Worm (Caenorhabditis elegans) whole organism, young adult: Measurements from ENCODE around the gene F46B3.7.
A peak's percentile ranks its signal among the peaks of the same experiment; 100 is the strongest.

Experiments
- B0035.1 ChIP-seq: sonication (generic microtip); optimal IDR thresholded peaks from 2 replicates; lab custom pipeline; 2016; ENCODE audit warnings: missing genetic modification characterization, mild to moderate bottlenecking, missing compliant biosample characterization, missing genotype, missing genetic modification reagents
- F23B12.7 ChIP-seq: sonication (generic microtip); optimal IDR thresholded peaks from 2 replicates; lab custom pipeline; 2017; ENCODE audit warnings: missing genetic modification characterization, mild to moderate bottlenecking, missing compliant biosample characterization, antibody characterized with exemption, moderate library complexity; ENCODE audit not compliant: insufficient read depth
- F57C9.4 ChIP-seq: sonication (generic microtip); optimal IDR thresholded peaks from 2 replicates; lab custom pipeline; 2017; ENCODE audit warnings: mild to moderate bottlenecking, missing genetic modification characterization, missing compliant biosample characterization
- T26A5.8 ChIP-seq: sonication (generic microtip); optimal IDR thresholded peaks from 2 replicates; lab custom pipeline; 2016; ENCODE audit warnings: missing genetic modification characterization, missing compliant biosample characterization
- Y56A3A.18 ChIP-seq: fragments of 200-800 bp; sonication (Bioruptor generic); IDR thresholded peaks from 2 replicates; pipeline ENCODE4 v1.3.6; 2022; ENCODE audit warnings: missing genetic modification reagents, missing genetic modification characterization, missing compliant biosample characterization
- Y67H2A.10 ChIP-seq: fragments of 200-800 bp; sonication (Bioruptor generic); conservative IDR thresholded peaks from 2 replicates; pipeline ENCODE4 v1.3.6; 2022; ENCODE audit warnings: missing genetic modification reagents, missing genetic modification characterization, missing compliant biosample characterization
- Y79H2A.3 ChIP-seq: fragments of 200-800 bp; sonication (Bioruptor generic); conservative IDR thresholded peaks from 2 replicates; pipeline ENCODE4 v1.3.6; 2022; ENCODE audit warnings: missing genetic modification reagents, missing genetic modification characterization, missing compliant biosample characterization
- Y95B8A.8 ChIP-seq: fragments of 200-800 bp; sonication (Bioruptor generic); IDR thresholded peaks from 2 replicates; pipeline ENCODE4 v1.3.6; 2022; ENCODE audit warnings: missing genetic modification reagents, missing genetic modification characterization, missing compliant biosample characterization
- ZK185.1 ChIP-seq: sonication (generic microtip); optimal IDR thresholded peaks from 2 replicates; lab custom pipeline; 2016; ENCODE audit warnings: mild to moderate bottlenecking, missing genetic modification characterization, missing compliant biosample characterization; ENCODE audit not compliant: poor library complexity, severe bottlenecking
- akir-1 ChIP-seq: fragments of 200-800 bp; sonication (Bioruptor generic); optimal IDR thresholded peaks from 2 replicates; lab custom pipeline; 2018; ENCODE audit warnings: mild to moderate bottlenecking, missing genetic modification characterization, moderate library complexity, missing compliant biosample characterization
- atf-7 ChIP-seq: sonication (generic microtip); optimal IDR thresholded peaks from 2 replicates; lab custom pipeline; 2017; ENCODE audit warnings: mild to moderate bottlenecking, missing genetic modification characterization, missing compliant biosample characterization
- attf-5 ChIP-seq: fragments of 200-800 bp; sonication (Bioruptor generic); optimal IDR thresholded peaks from 2 replicates; lab custom pipeline; 2018; ENCODE audit warnings: mild to moderate bottlenecking, missing genetic modification characterization, missing compliant biosample characterization
- attf-6 ChIP-seq: fragments of 200-800 bp; sonication (Bioruptor generic); IDR thresholded peaks from 2 replicates; pipeline ENCODE4 v1.3.6; 2022; ENCODE audit warnings: missing genetic modification reagents, missing genetic modification characterization, missing compliant biosample characterization
- bed-1 ChIP-seq: fragments of 200-800 bp; sonication (Bioruptor generic); IDR thresholded peaks from 2 replicates; pipeline ENCODE4 v1.3.6; 2022; ENCODE audit warnings: missing genetic modification reagents, missing genetic modification characterization, missing compliant biosample characterization
- bed-2 ChIP-seq: fragments of 200-800 bp; sonication (Bioruptor generic); IDR thresholded peaks from 2 replicates; pipeline ENCODE4 v1.3.6; 2022; ENCODE audit warnings: missing genetic modification reagents, missing genetic modification characterization, missing compliant biosample characterization
- cebp-2 ChIP-seq: fragments of 200-800 bp; sonication (Bioruptor generic); IDR thresholded peaks from 2 replicates; pipeline ENCODE4 v1.3.6; 2022; ENCODE audit warnings: missing genetic modification characterization, missing compliant biosample characterization
- ceh-79 ChIP-seq: sonication (generic microtip); optimal IDR thresholded peaks from 2 replicates; lab custom pipeline; 2017; ENCODE audit warnings: mild to moderate bottlenecking, missing genetic modification characterization, missing compliant biosample characterization
- die-1 ChIP-seq: sonication (generic microtip); optimal IDR thresholded peaks from 2 replicates; lab custom pipeline; 2016; ENCODE audit warnings: missing genotype, mild to moderate bottlenecking, missing genetic modification characterization, missing compliant biosample characterization
- egl-44 ChIP-seq: fragments of 200-800 bp; sonication (Bioruptor generic); IDR thresholded peaks from 2 replicates; pipeline ENCODE4 v1.3.6; 2022; ENCODE audit warnings: missing genetic modification reagents, missing genetic modification characterization, missing compliant biosample characterization
- ets-4 ChIP-seq: fragments of 200-800 bp; sonication (Bioruptor generic); optimal IDR thresholded peaks from 2 replicates; lab custom pipeline; 2018; ENCODE audit warnings: mild to moderate bottlenecking, missing genetic modification characterization, missing compliant biosample characterization
- him-1 ChIP-seq: sonication (generic microtip); optimal IDR thresholded peaks from 2 replicates; lab custom pipeline; 2016; ENCODE audit warnings: missing genotype, missing genetic modification reagents, missing genetic modification characterization, missing compliant biosample characterization
- hlh-26 ChIP-seq: fragments of 200-800 bp; sonication (Bioruptor generic); conservative IDR thresholded peaks from 2 replicates; pipeline ENCODE4 v1.3.6; 2022; ENCODE audit warnings: missing genetic modification reagents, missing genetic modification characterization, missing compliant biosample characterization
- hrde-1 ChIP-seq: sonication (generic microtip); optimal IDR thresholded peaks from 2 replicates; lab custom pipeline; 2016; ENCODE audit warnings: missing genetic modification characterization, mild to moderate bottlenecking, missing compliant biosample characterization, moderate library complexity, missing genotype, missing genetic modification reagents, borderline replicate concordance
- lag-1 ChIP-seq: fragments of 200-800 bp; sonication (Bioruptor generic); IDR thresholded peaks from 2 replicates; pipeline ENCODE4 v1.3.6; 2022; ENCODE audit warnings: missing genetic modification reagents, missing genetic modification characterization, missing compliant biosample characterization
- let-526 ChIP-seq: fragments of 200-800 bp; sonication (Bioruptor generic); IDR thresholded peaks from 2 replicates; pipeline ENCODE4 v1.3.6; 2022; ENCODE audit warnings: missing genetic modification reagents, missing genetic modification characterization, missing compliant biosample characterization
- lin-40 ChIP-seq: sonication (generic microtip); optimal IDR thresholded peaks from 2 replicates; lab custom pipeline; 2016; ENCODE audit warnings: missing genetic modification characterization, mild to moderate bottlenecking, missing compliant biosample characterization, missing genotype, missing genetic modification reagents
- lin-54 ChIP-seq: fragments of 200-800 bp; sonication (Bioruptor generic); optimal IDR thresholded peaks from 2 replicates; lab custom pipeline; 2018; ENCODE audit warnings: mild to moderate bottlenecking, missing genetic modification characterization, missing compliant biosample characterization
- madf-6 ChIP-seq: fragments of 200-800 bp; sonication (Bioruptor generic); IDR thresholded peaks from 2 replicates; pipeline ENCODE4 v1.3.6; 2022; ENCODE audit warnings: missing genetic modification reagents, missing genetic modification characterization, missing compliant biosample characterization
- mcd-1 ChIP-seq: fragments of 200-800 bp; sonication (Bioruptor generic); IDR thresholded peaks from 2 replicates; pipeline ENCODE4 v1.3.6; 2022; ENCODE audit warnings: missing genetic modification reagents, missing genetic modification characterization, missing compliant biosample characterization
- mes-4 ChIP-seq: sonication (generic microtip); optimal IDR thresholded peaks from 2 replicates; lab custom pipeline; 2016; ENCODE audit warnings: missing genotype, missing genetic modification characterization, missing compliant biosample characterization
- nfya-2 ChIP-seq: fragments of 200-800 bp; sonication (Bioruptor generic); IDR thresholded peaks from 2 replicates; pipeline ENCODE4 v1.3.6; 2022; ENCODE audit warnings: missing genetic modification reagents, missing genetic modification characterization, missing compliant biosample characterization
- nhr-120 ChIP-seq: fragments of 200-800 bp; sonication (Bioruptor generic); IDR thresholded peaks from 2 replicates; pipeline ENCODE4 v1.3.6; 2022; ENCODE audit warnings: missing genetic modification characterization, missing compliant biosample characterization
- nhr-179 ChIP-seq: sonication (generic microtip); optimal IDR thresholded peaks from 2 replicates; lab custom pipeline; 2016; ENCODE audit warnings: mild to moderate bottlenecking, missing genetic modification characterization, missing compliant biosample characterization
- nhr-27 ChIP-seq: fragments of 200-800 bp; sonication (Bioruptor generic); optimal IDR thresholded peaks from 2 replicates; lab custom pipeline; 2018; ENCODE audit warnings: mild to moderate bottlenecking, missing genetic modification characterization, moderate library complexity, missing compliant biosample characterization
- pbrm-1 ChIP-seq: fragments of 200-800 bp; sonication (Bioruptor generic); IDR thresholded peaks from 2 replicates; pipeline ENCODE4 v1.3.6; 2022; ENCODE audit warnings: missing genetic modification reagents, missing genetic modification characterization, missing compliant biosample characterization
- rec-8 ChIP-seq, 2 experiments: sonication (generic microtip); optimal IDR thresholded peaks; 2 replicates each; lab custom pipeline; 2016; ENCODE audit warnings: mild to moderate bottlenecking in 2 of 2, missing genetic modification characterization in 2 of 2, missing genetic modification reagents in 2 of 2, missing genotype in 2 of 2, missing biosample characterization in 1 of 2, missing compliant biosample characterization in 1 of 2, moderate library complexity in 1 of 2
- repo-1 ChIP-seq: sonication (generic microtip); optimal IDR thresholded peaks from 2 replicates; lab custom pipeline; 2017; ENCODE audit warnings: mild to moderate bottlenecking, missing genetic modification characterization, missing compliant biosample characterization
- sdz-38 ChIP-seq: sonication (generic microtip); optimal IDR thresholded peaks from 2 replicates; lab custom pipeline; 2016; ENCODE audit warnings: missing genotype, missing genetic modification characterization, missing compliant biosample characterization
- snpc-1.1 ChIP-seq: sonication (generic microtip); optimal IDR thresholded peaks from 2 replicates; lab custom pipeline; 2017; ENCODE audit warnings: missing genetic modification characterization, mild to moderate bottlenecking, missing compliant biosample characterization, antibody characterized with exemption, moderate library complexity, missing genotype, missing genetic modification reagents; ENCODE audit not compliant: insufficient read depth
- snpc-1.3 ChIP-seq: sonication (generic microtip); optimal IDR thresholded peaks from 2 replicates; lab custom pipeline; 2017; ENCODE audit warnings: missing genetic modification characterization, mild to moderate bottlenecking, missing compliant biosample characterization, antibody characterized with exemption, moderate library complexity, missing genotype, missing genetic modification reagents; ENCODE audit not compliant: insufficient read depth
- sptf-2 ChIP-seq: fragments of 200-800 bp; sonication (Bioruptor generic); optimal IDR thresholded peaks from 2 replicates; lab custom pipeline; 2018; ENCODE audit warnings: mild to moderate bottlenecking, missing genetic modification characterization, missing compliant biosample characterization
- xnd-1 ChIP-seq: sonication (generic microtip); optimal IDR thresholded peaks from 2 replicates; lab custom pipeline; 2016; ENCODE audit warnings: missing genotype, missing genetic modification reagents, missing genetic modification characterization, missing compliant biosample characterization
- ztf-22 ChIP-seq: fragments of 200-800 bp; sonication (Bioruptor generic); optimal IDR thresholded peaks from 2 replicates; lab custom pipeline; 2018; ENCODE audit warnings: mild to moderate bottlenecking, missing genetic modification characterization, moderate library complexity, missing compliant biosample characterization
- ztf-28 ChIP-seq: fragments of 200-800 bp; sonication (Bioruptor generic); IDR thresholded peaks from 2 replicates; pipeline ENCODE4 v1.3.6; 2022; ENCODE audit warnings: missing genetic modification reagents, missing genetic modification characterization, missing compliant biosample characterization
- ztf-3 ChIP-seq: fragments of 200-800 bp; sonication (Bioruptor generic); optimal IDR thresholded peaks from 2 replicates; lab custom pipeline; 2018; ENCODE audit warnings: mild to moderate bottlenecking, missing genetic modification characterization, missing compliant biosample characterization

Gene F46B3.7

DNA sequence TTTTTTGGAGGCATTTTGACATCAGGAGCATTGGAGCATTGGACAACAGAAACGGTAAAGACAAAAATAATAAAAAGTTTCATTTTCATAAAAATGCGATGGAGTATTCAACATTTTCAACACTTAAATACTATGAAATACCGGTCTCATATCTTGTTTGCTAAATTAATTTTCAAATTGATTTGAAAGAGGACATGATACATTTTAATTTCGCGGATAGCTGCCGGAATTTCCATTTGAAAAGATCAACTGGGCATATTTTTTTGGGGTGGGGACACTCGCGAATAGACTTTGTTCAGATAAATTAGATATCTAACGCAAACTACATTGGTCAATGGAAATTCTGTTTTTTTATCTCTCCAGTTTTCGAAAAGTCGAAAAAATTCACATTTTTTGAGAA is 23.8 kb downstream of the F46B3.7 start, which contains the start of gene F26F2.10 (continued):
- TF ChIP-seq nfya-2 (GFP tag; lab: Robert Waterston, UW) (no peak), xnd-1 (tag; lab: Kevin White, UChicago) (no peak), B0035.1 (tag; lab: Kevin White, UChicago) (no peak)

DNA sequence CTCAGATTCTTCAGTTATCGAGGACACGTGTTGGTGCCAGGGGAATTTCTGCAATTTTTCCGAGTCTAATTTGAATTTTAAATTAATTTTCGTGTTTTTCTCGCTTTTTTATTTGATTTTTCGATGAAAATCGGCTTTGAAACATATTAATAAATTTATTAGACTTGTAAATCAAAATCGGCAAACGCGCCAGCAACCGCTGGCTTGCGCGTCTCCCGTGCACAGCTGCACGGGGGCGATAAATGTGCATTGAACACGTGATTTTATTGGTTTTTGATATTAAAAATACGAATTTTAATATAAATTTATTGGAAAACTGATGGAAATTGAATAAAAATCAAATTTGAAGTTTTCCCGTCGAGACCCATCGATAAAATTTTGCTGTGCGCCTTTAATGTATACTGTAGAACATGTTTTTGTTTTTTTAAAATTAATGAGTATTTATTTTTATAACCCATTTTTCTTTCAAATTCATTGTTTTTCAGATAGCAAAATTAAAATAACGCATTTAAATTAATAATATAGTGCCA is 38.0 kb downstream of the F46B3.7 start, which contains the start of gene F26F2.7:
F26F2.7 (plus strand) TSS at position 480 of the 530 bp plus-strand sequence.
- TF ChIP-seq atf-7 (tag; lab: Kevin White, UChicago) (peak; percentile 83), ztf-22 (GFP tag; lab: Kevin White, UChicago) (no peak), attf-6 (GFP tag; lab: Robert Waterston, UW) (peak; percentile 79), pbrm-1 (GFP tag; lab: Robert Waterston, UW) (peak; percentile 93), Y67H2A.10 (GFP tag; lab: Robert Waterston, UW) (peak; percentile 63; the same call in 1 of the 2 replicates), egl-44 (no peak), nhr-27 (tag; lab: Kevin White, UChicago) (no peak), Y95B8A.8 (GFP tag; lab: Robert Waterston, UW) (peak; percentile 82; the same call in 1 of the 2 replicates), sptf-2 (GFP tag; lab: Kevin White, UChicago) (peak; percentile 37), him-1 (tag; lab: Kevin White, UChicago) (peak; percentile 77), F23B12.7 (peak; percentile 44), T26A5.8 (tag; lab: Kevin White, UChicago) (no peak), nhr-179 (tag; lab: Kevin White, UChicago) (no peak), attf-5 (GFP tag; lab: Kevin White, UChicago) (peak; percentile 92), ZK185.1 (tag; lab: Kevin White, UChicago) (no peak), ztf-3 (no peak), F57C9.4 (tag; lab: Kevin White, UChicago) (peak; percentile 32), akir-1 (GFP tag; lab: Kevin White, UChicago) (no peak), hrde-1 (tag; lab: Kevin White, UChicago) (no peak), ztf-28 (GFP tag; lab: Robert Waterston, UW) (no peak), cebp-2 (GFP tag; lab: Robert Waterston, UW) (no peak), hlh-26 (no peak), let-526 (GFP tag; lab: Robert Waterston, UW) (no peak), snpc-1.3 (tag; lab: Kevin White, UChicago) (peak; percentile 44), bed-2 (no peak), lin-54 (peak; percentile 88), bed-1 (no peak), sdz-38 (tag; lab: Kevin White, UChicago) (no peak), repo-1 (peak; percentile 89), nfya-2 (GFP tag; lab: Robert Waterston, UW) (no peak), Y79H2A.3 (GFP tag; lab: Robert Waterston, UW) (peak; percentile 29; the same call in 1 of the 2 replicates), die-1 (no peak), madf-6 (GFP tag; lab: Robert Waterston, UW) (peak; percentile 99), lin-40 (tag; lab: Kevin White, UChicago) (peak; percentile 90), snpc-1.1 (tag; lab: Kevin White, UChicago) (peak; percentile 41), nhr-120 (no peak), ets-4 (GFP tag; lab: Kevin White, UChicago) (no peak), mcd-1 (GFP tag; lab: Robert Waterston, UW) (peak; percentile 88; the same call in 1 of the 2 replicates), mes-4 (no peak), ceh-79 (tag; lab: Kevin White, UChicago) (peak; percentile 29), lag-1 (GFP tag; lab: Robert Waterston, UW) (no peak), rec-8 (tag; optimal IDR thresholded peaks at IDR 0.05; lab: Kevin White, UChicago) (no peak), Y56A3A.18 (GFP tag; lab: Robert Waterston, UW) (peak; percentile 59; the same call in 1 of the 2 replicates)
